Fruit fly (Drosophila melanogaster) whole organism, embryonic: Measurements from ENCODE around the gene Eip63E.
A peak's percentile ranks its signal among the peaks of the same experiment; 100 is the strongest.

Source experiments
- ATbp ChIP-seq: fragments of 200-800 bp; sonication (Bioruptor generic); optimal IDR thresholded peaks from 2 replicates; lab custom pipeline; 2017; ENCODE audit warnings: missing biosample characterization, mild to moderate bottlenecking, missing genetic modification characterization, missing genetic modification reagents
- BEAF-32 ChIP-seq: fragments of 200-800 bp; sonication (Bioruptor generic); optimal IDR thresholded peaks from 3 replicates; lab custom pipeline; 2017; ENCODE audit warnings: missing biosample characterization, missing genetic modification characterization, mild to moderate bottlenecking, moderate library complexity, missing genetic modification reagents
- CG10321 ChIP-seq: fragments of 200-800 bp; sonication (Bioruptor generic); IDR thresholded peaks from 2 replicates; pipeline ENCODE4 v1.3.6; 2022; ENCODE audit warnings: missing biosample characterization, missing genetic modification characterization
- CG10654 ChIP-seq: fragments of 200-800 bp; sonication (Bioruptor generic); optimal IDR thresholded peaks from 2 replicates; lab custom pipeline; 2016; ENCODE audit warnings: missing biosample characterization, missing genetic modification characterization
- CG10979 ChIP-seq: fragments of 200-800 bp; sonication (Bioruptor generic); optimal IDR thresholded peaks from 2 replicates; lab custom pipeline; 2018; ENCODE audit warnings: missing biosample characterization, mild to moderate bottlenecking, missing genetic modification characterization, moderate library complexity
- CG11085 ChIP-seq: fragments of 200-800 bp; sonication (Bioruptor generic); IDR thresholded peaks from 2 replicates; pipeline ENCODE4 v1.3.6; 2022; ENCODE audit warnings: missing biosample characterization, missing genetic modification characterization
- CG11093 ChIP-seq: fragments of 200-800 bp; sonication (Bioruptor generic); IDR thresholded peaks from 3 replicates; pipeline ENCODE4 v1.3.6; 2022; ENCODE audit warnings: missing biosample characterization, missing genetic modification characterization
- CG11247 ChIP-seq: fragments of 200-800 bp; sonication (Bioruptor generic); IDR thresholded peaks from 2 replicates; pipeline ENCODE4 v1.3.6; 2022; ENCODE audit warnings: missing biosample characterization, missing genetic modification characterization
- CG11398 ChIP-seq: fragments of 200-800 bp; sonication (Bioruptor generic); optimal IDR thresholded peaks from 2 replicates; lab custom pipeline; 2016; ENCODE audit warnings: missing biosample characterization, missing genetic modification characterization
- CG12104 ChIP-seq: fragments of 200-800 bp; sonication (Bioruptor generic); optimal IDR thresholded peaks from 3 replicates; lab custom pipeline; 2016; ENCODE audit warnings: missing biosample characterization, missing genetic modification characterization
- CG14014 ChIP-seq: fragments of 200-800 bp; sonication (Bioruptor generic); IDR thresholded peaks from 2 replicates; pipeline ENCODE4 v1.3.6; 2022; ENCODE audit warnings: missing biosample characterization, missing genetic modification characterization
- CG15269 ChIP-seq: fragments of 200-800 bp; sonication (Bioruptor generic); optimal IDR thresholded peaks from 2 replicates; lab custom pipeline; 2018; ENCODE audit warnings: missing biosample characterization, mild to moderate bottlenecking, missing genetic modification characterization, moderate library complexity
- CG15514 ChIP-seq: fragments of 200-800 bp; sonication (Bioruptor generic); optimal IDR thresholded peaks from 3 replicates; lab custom pipeline; 2017; ENCODE audit warnings: missing biosample characterization, missing genetic modification characterization, mild to moderate bottlenecking, moderate library complexity, missing genetic modification reagents
- CG17361 ChIP-seq: fragments of 200-800 bp; sonication (Bioruptor generic); IDR thresholded peaks from 3 replicates; pipeline ENCODE4 v1.3.6; 2022; ENCODE audit warnings: missing biosample characterization, missing genetic modification characterization
- CG3847 ChIP-seq: fragments of 200-800 bp; sonication (Bioruptor generic); IDR thresholded peaks from 2 replicates; pipeline ENCODE4 v1.3.6; 2022; ENCODE audit warnings: missing biosample characterization, missing genetic modification characterization
- CG4404 ChIP-seq: fragments of 200-800 bp; sonication (Bioruptor generic); IDR thresholded peaks from 2 replicates; pipeline ENCODE4 v1.3.6; 2022; ENCODE audit warnings: missing biosample characterization, missing genetic modification characterization
- CG4707 ChIP-seq: fragments of 200-800 bp; sonication (Bioruptor generic); optimal IDR thresholded peaks from 2 replicates; lab custom pipeline; 2018; ENCODE audit warnings: missing biosample characterization, mild to moderate bottlenecking, missing genetic modification characterization, moderate library complexity
- CG5245 ChIP-seq: fragments of 200-800 bp; sonication (Bioruptor generic); optimal IDR thresholded peaks from 3 replicates; lab custom pipeline; 2016; ENCODE audit warnings: missing biosample characterization, missing genetic modification characterization
- CG7271 ChIP-seq: fragments of 200-800 bp; sonication (Bioruptor generic); optimal IDR thresholded peaks from 2 replicates; lab custom pipeline; 2018; ENCODE audit warnings: missing biosample characterization, mild to moderate bottlenecking, missing genetic modification characterization, moderate library complexity
- CG7357 ChIP-seq: fragments of 200-800 bp; sonication (Bioruptor generic); IDR thresholded peaks from 3 replicates; pipeline ENCODE4 v1.3.6; 2022; ENCODE audit warnings: missing biosample characterization, missing genetic modification characterization
- CG9215 ChIP-seq: fragments of 200-800 bp; sonication (Bioruptor generic); IDR thresholded peaks from 2 replicates; pipeline ENCODE4 v1.3.6; 2022; ENCODE audit warnings: missing biosample characterization, missing genetic modification characterization
- CG9727 ChIP-seq: fragments of 200-800 bp; sonication (Bioruptor generic); optimal IDR thresholded peaks from 3 replicates; lab custom pipeline; 2017; ENCODE audit warnings: missing biosample characterization, mild to moderate bottlenecking, missing genetic modification characterization
- D ChIP-seq, 2 experiments: fragments of 200-800 bp in 1 of 2; fragments of >200 bp in 1 of 2; sonication (Bioruptor generic) in 1 of 2; optimal IDR thresholded peaks; 2 replicates in 1 of 2; 3 replicates in 1 of 2; lab custom pipeline; 2017; ENCODE audit warnings: mild to moderate bottlenecking in 1 of 2, missing biosample characterization in 1 of 2, missing genetic modification characterization in 1 of 2, missing genetic modification reagents in 1 of 2
- D19A ChIP-seq: fragments of 200-800 bp; optimal IDR thresholded peaks from 3 replicates; lab custom pipeline; 2019; ENCODE audit warnings: missing biosample characterization, mild to moderate bottlenecking, missing genetic modification characterization, moderate library complexity
- D19B ChIP-seq: fragments of 200-800 bp; sonication (Bioruptor generic); optimal IDR thresholded peaks from 2 replicates; lab custom pipeline; 2017; ENCODE audit warnings: missing biosample characterization, mild to moderate bottlenecking, missing genetic modification characterization
- Dip2 ChIP-seq: fragments of 200-800 bp; sonication (Bioruptor generic); IDR thresholded peaks from 2 replicates; pipeline ENCODE4 v1.3.6; 2022; ENCODE audit warnings: missing biosample characterization, missing genetic modification characterization
- Elba2 ChIP-seq: fragments of 200-800 bp; sonication (Bioruptor generic); optimal IDR thresholded peaks from 3 replicates; lab custom pipeline; 2016; ENCODE audit warnings: missing biosample characterization, missing genetic modification characterization
- HLH3B ChIP-seq: fragments of 200-800 bp; sonication (Bioruptor generic); IDR thresholded peaks from 2 replicates; pipeline ENCODE4 v1.3.6; 2022; ENCODE audit warnings: missing biosample characterization, missing genetic modification characterization
- Hand ChIP-seq: fragments of 200-800 bp; sonication (Bioruptor generic); optimal IDR thresholded peaks from 2 replicates; lab custom pipeline; 2017; ENCODE audit warnings: mild to moderate bottlenecking, missing biosample characterization, missing genetic modification reagents, missing genetic modification characterization
- Hr3 ChIP-seq: fragments of 200-800 bp; sonication (Bioruptor generic); optimal IDR thresholded peaks from 3 replicates; lab custom pipeline; 2016; ENCODE audit warnings: missing biosample characterization, missing genetic modification characterization
- Meics ChIP-seq: fragments of 200-800 bp; sonication (Bioruptor generic); optimal IDR thresholded peaks from 2 replicates; lab custom pipeline; 2017; ENCODE audit warnings: missing biosample characterization, mild to moderate bottlenecking, missing genetic modification characterization
- Nf-YC ChIP-seq: fragments of 200-800 bp; optimal IDR thresholded peaks from 3 replicates; lab custom pipeline; 2019; ENCODE audit warnings: missing biosample characterization, mild to moderate bottlenecking, missing genetic modification characterization, moderate library complexity
- Usf ChIP-seq: fragments of 200-800 bp; sonication (Bioruptor generic); optimal IDR thresholded peaks from 2 replicates; lab custom pipeline; 2017; ENCODE audit warnings: missing genotype, missing biosample characterization, missing genetic modification characterization
- Vsx1 ChIP-seq: fragments of 200-800 bp; sonication (Bioruptor generic); optimal IDR thresholded peaks from 2 replicates; lab custom pipeline; 2017; ENCODE audit warnings: missing biosample characterization, mild to moderate bottlenecking, missing genetic modification characterization, missing genetic modification reagents
- Xbp1 ChIP-seq: fragments of 200-800 bp; sonication (Bioruptor generic); optimal IDR thresholded peaks from 3 replicates; lab custom pipeline; 2016; ENCODE audit warnings: missing biosample characterization, mild to moderate bottlenecking, missing genetic modification characterization
- YL-1 ChIP-seq: fragments of 200-800 bp; sonication (Bioruptor generic); optimal IDR thresholded peaks from 3 replicates; lab custom pipeline; 2017; ENCODE audit warnings: missing biosample characterization, mild to moderate bottlenecking, missing genetic modification characterization
- btn ChIP-seq: fragments of 200-800 bp; sonication (Bioruptor generic); optimal IDR thresholded peaks from 2 replicates; lab custom pipeline; 2016; ENCODE audit warnings: missing biosample characterization, missing genetic modification characterization
- crp ChIP-seq, 2 experiments: fragments of 200-800 bp; sonication (Bioruptor generic); optimal IDR thresholded peaks; 2 replicates in 1 of 2; 3 replicates in 1 of 2; lab custom pipeline; 2017; ENCODE audit warnings: missing biosample characterization in 2 of 2, missing genetic modification characterization in 2 of 2, mild to moderate bottlenecking in 1 of 2, moderate library complexity in 1 of 2
- da ChIP-seq: fragments of 200-800 bp; sonication (Bioruptor generic); optimal IDR thresholded peaks from 2 replicates; lab custom pipeline; 2016; ENCODE audit warnings: missing biosample characterization, missing genetic modification characterization
- dm ChIP-seq: fragments of 200-800 bp; sonication (Bioruptor generic); optimal IDR thresholded peaks from 3 replicates; lab custom pipeline; 2016; ENCODE audit warnings: missing biosample characterization, missing genetic modification characterization
- fd3F ChIP-seq: fragments of 200-800 bp; sonication (Bioruptor generic); optimal IDR thresholded peaks from 2 replicates; lab custom pipeline; 2018; ENCODE audit warnings: missing biosample characterization, mild to moderate bottlenecking, missing genetic modification characterization, moderate library complexity
- hkb ChIP-seq, 2 experiments: fragments of 200-800 bp in 1 of 2; fragments of >200 bp in 1 of 2; sonication (Bioruptor generic) in 1 of 2; IDR thresholded peaks in 1 of 2; optimal IDR thresholded peaks in 1 of 2; 2 replicates each; pipeline versions ENCODE4 v1.3.6 to Lab custom; 2017 to 2022; ENCODE audit warnings: missing biosample characterization in 1 of 2, missing genetic modification characterization in 1 of 2
- mam ChIP-seq: fragments of 200-800 bp; sonication (Bioruptor generic); optimal IDR thresholded peaks from 3 replicates; lab custom pipeline; 2016; ENCODE audit warnings: missing biosample characterization, missing genetic modification characterization
- onecut ChIP-seq: fragments of 200-800 bp; sonication (Bioruptor generic); IDR thresholded peaks from 2 replicates; pipeline ENCODE4 v1.3.6; 2022; ENCODE audit warnings: missing biosample characterization, missing genetic modification characterization
- pum ChIP-seq: fragments of 200-800 bp; sonication (Bioruptor generic); optimal IDR thresholded peaks from 2 replicates; lab custom pipeline; 2016; ENCODE audit warnings: missing biosample characterization, missing genetic modification characterization
- repo ChIP-seq: fragments of 200-800 bp; sonication (Bioruptor generic); optimal IDR thresholded peaks from 2 replicates; lab custom pipeline; 2016; ENCODE audit warnings: missing biosample characterization, missing genetic modification characterization
- sqz ChIP-seq: fragments of 200-800 bp; sonication (Bioruptor generic); optimal IDR thresholded peaks from 3 replicates; lab custom pipeline; 2018; ENCODE audit warnings: missing biosample characterization, mild to moderate bottlenecking, missing genetic modification characterization
- stc ChIP-seq: fragments of 200-800 bp; sonication (Bioruptor generic); IDR thresholded peaks from 2 replicates; pipeline ENCODE4 v1.3.6; 2022; ENCODE audit warnings: missing biosample characterization, missing genetic modification characterization
- tap ChIP-seq: fragments of 200-800 bp; optimal IDR thresholded peaks from 3 replicates; lab custom pipeline; 2019; ENCODE audit warnings: missing biosample characterization, mild to moderate bottlenecking, missing genetic modification characterization, moderate library complexity
- tin ChIP-seq: fragments of 200-800 bp; sonication (Bioruptor generic); optimal IDR thresholded peaks from 3 replicates; lab custom pipeline; 2016; ENCODE audit warnings: missing biosample characterization, missing genetic modification characterization

The Eip63E gene

dm6 chr3L:3485088-3485710 lies 30.4 kb upstream of the Eip63E start (continued):
- TF ChIP-seq ATbp (no peak), CG14014 (GFP tag; lab: Robert Waterston, UW) (no peak), D19A (tag; lab: Kevin White, UChicago) (peak; percentile 58), repo (GFP tag; lab: Kevin White, UChicago) (no peak), btn (GFP tag; lab: Kevin White, UChicago) (no peak), CG7357 (GFP tag; lab: Robert Waterston, UW) (no peak), Meics (GFP tag; lab: Kevin White, UChicago) (peak; percentile 20), CG10654 (no peak), CG9727 (GFP tag; lab: Kevin White, UChicago) (peak; percentile 26), CG3847 (GFP tag; lab: Robert Waterston, UW) (no peak), Elba2 (no peak), Hr3 (peak; percentile 24), CG15269 (tag; lab: Kevin White, UChicago) (no peak), CG4404 (no peak), pum (GFP tag; lab: Kevin White, UChicago) (no peak), CG15514 (GFP tag; lab: Kevin White, UChicago) (no peak), CG11093 (GFP tag; lab: Robert Waterston, UW) (no peak), D (optimal IDR thresholded peaks at IDR 0.05; lab: Kevin White, UChicago) (no peak), D (GFP tag; optimal IDR thresholded peaks at IDR 0.05; lab: Kevin White, UChicago) (no peak), fd3F (GFP tag; lab: Kevin White, UChicago) (no peak), CG5245 (no peak), D19B (GFP tag; lab: Kevin White, UChicago) (peak; percentile 92), CG11398 (GFP tag; lab: Kevin White, UChicago) (no peak), Xbp1 (no peak), tap (tag; lab: Kevin White, UChicago) (peak; percentile 2), CG12104 (no peak), CG7271 (tag; lab: Kevin White, UChicago) (no peak), CG4707 (GFP tag; lab: Kevin White, UChicago) (no peak), da (GFP tag; lab: Kevin White, UChicago) (no peak), CG17361 (GFP tag; lab: Robert Waterston, UW) (peak; percentile 62; the same call in 2 of the 3 replicates), Nf-YC (tag; lab: Kevin White, UChicago) (no peak), BEAF-32 (GFP tag; lab: Kevin White, UChicago) (no peak), stc (GFP tag; lab: Robert Waterston, UW) (no peak), CG10321 (GFP tag; lab: Robert Waterston, UW) (no peak), Hand (GFP tag; lab: Kevin White, UChicago) (no peak), CG11247 (GFP tag; lab: Robert Waterston, UW) (no peak), hkb (optimal IDR thresholded peaks at IDR 0.05; lab: Kevin White, UChicago) (no peak), hkb (GFP tag; IDR thresholded peaks at IDR 0.05; lab: Robert Waterston, UW) (0 out of 2 replicates have a peak, but pooled peaks have one; percentile 14), HLH3B (GFP tag; lab: Robert Waterston, UW) (no peak), crp (GFP tag; optimal IDR thresholded peaks at IDR 0.05; lab: Kevin White, UChicago) (no peak), CG9215 (no peak), sqz (GFP tag; lab: Kevin White, UChicago) (no peak), CG11085 (no peak), onecut (GFP tag; lab: Robert Waterston, UW) (no peak), mam (GFP tag; lab: Kevin White, UChicago) (no peak), Vsx1 (GFP tag; lab: Kevin White, UChicago) (no peak), Dip2 (GFP tag; lab: Robert Waterston, UW) (no peak), tin (GFP tag; lab: Kevin White, UChicago) (no peak), YL-1 (GFP tag; lab: Kevin White, UChicago) (no peak), CG10979 (tag; lab: Kevin White, UChicago) (no peak), dm (GFP tag; lab: Kevin White, UChicago) (no peak), Usf (GFP tag; lab: Kevin White, UChicago) (no peak)
